Fruit fly (Drosophila melanogaster) whole organism, larva: Measurements from ENCODE around the gene CG6236.

ENCODE experiments used
- noc ChIP-seq: fragments of 200-800 bp; sonication (Bioruptor generic); optimal IDR thresholded peaks from 3 replicates; lab custom pipeline; 2019; ENCODE audit warnings: missing biosample characterization, mild to moderate bottlenecking, missing genetic modification characterization, moderate library complexity

CG6236 gene

dm6 chr3R:15345198-15346017 lies 17.3 kb upstream of the CG6236 start:
- peak; percentile 22 for TF ChIP-seq noc (tag; lab: Kevin White, UChicago)

dm6 chr3R:15342926-15343685 lies 15.0 kb upstream of the CG6236 start, which contains the start of gene Nagk:
Gene Nagk (minus strand): TSS chr3R:15343256.
- peak; percentile 75 for TF ChIP-seq noc (tag; lab: Kevin White, UChicago)

dm6 chr3R:15342432-15342925 lies 14.4 kb upstream of the CG6236 start:
- no peak for TF ChIP-seq noc (tag; lab: Kevin White, UChicago)

dm6 chr3R:15340052-15340732 lies 12.1 kb upstream of the CG6236 start, which contains the start of gene SerRS-m:
Gene SerRS-m (plus strand): TSS chr3R:15340667.
- TF ChIP-seq noc (tag; lab: Kevin White, UChicago) = no peak

- no peak for TF ChIP-seq noc (tag; lab: Kevin White, UChicago)
Observed at dm6 chr3R:15339111-15339510, 11.0 kb upstream of the CG6236 start.

dm6 chr3R:15332994-15333393 lies 4.9 kb upstream of the CG6236 start, which contains the start of the genes Fkbp39 and Cyfip:
Gene Fkbp39 (minus strand): TSS chr3R:15333133.
Gene Cyfip (plus strand): TSS chr3R:15333266.
- no peak for TF ChIP-seq noc (tag; lab: Kevin White, UChicago)

dm6 chr3R:15330472-15330871 lies 2.4 kb upstream of the CG6236 start, which contains the start of gene mRpL9:
Gene mRpL9 (plus strand): TSS chr3R:15330738.
- TF ChIP-seq noc (tag; lab: Kevin White, UChicago) = no peak

dm6 chr3R:15320747-15321085 lies 7.4 kb downstream of the CG6236 start, which contains the start of gene ear:
Gene ear (plus strand): TSS chr3R:15320756.
- TF ChIP-seq noc (tag; lab: Kevin White, UChicago) = no peak

- TF ChIP-seq noc (tag; lab: Kevin White, UChicago) = peak; percentile 62
Observed at dm6 chr3R:15319912-15320746, 7.9 kb downstream of the CG6236 start, which contains the start of the genes CG6276 and CG44040. Gene CG6276 (minus strand): TSS chr3R:15320069. Gene CG44040 (plus strand): TSS chr3R:15320378.

- no peak for TF ChIP-seq noc (tag; lab: Kevin White, UChicago)
Observed at dm6 chr3R:15316326-15316725, 11.7 kb downstream of the CG6236 start, which contains the start of gene CG14866. Gene CG14866 (plus strand): TSS chr3R:15316471.

- no peak for TF ChIP-seq noc (tag; lab: Kevin White, UChicago)
Observed at dm6 chr3R:15313836-15314235, 14.2 kb downstream of the CG6236 start.

- TF ChIP-seq noc (tag; lab: Kevin White, UChicago) = no peak
Observed at dm6 chr3R:15310695-15311094, 17.4 kb downstream of the CG6236 start.

- no peak for TF ChIP-seq noc (tag; lab: Kevin White, UChicago)
Observed at dm6 chr3R:15309924-15310323, 18.1 kb downstream of the CG6236 start, which contains the start of gene Tm2. Gene Tm2 (plus strand): TSS chr3R:15310193.

- no peak for TF ChIP-seq noc (tag; lab: Kevin White, UChicago)
Observed at dm6 chr3R:15305246-15305645, 22.8 kb downstream of the CG6236 start.
